Worm (Caenorhabditis elegans) whole organism, L1 larva: Measurements from ENCODE around the gene nlp-68.

ENCODE experiments used
- elt-3 ChIP-seq, 6 experiments: fragments of 150-350 bp in 1 of 6; sonication (generic microtip); optimal IDR thresholded peaks; 2 replicates each; lab custom pipeline; 2017 to 2018; ENCODE audit warnings: missing biosample characterization in 6 of 6, missing genetic modification characterization in 6 of 6, inconsistent platforms in 1 of 6
- nhr-237 ChIP-seq: fragments of 150-350 bp; optimal IDR thresholded peaks from 2 replicates; lab custom pipeline; 2014; ENCODE audit warnings: missing biosample characterization, missing genetic modification characterization
- rnt-1 ChIP-seq: sonication (generic microtip); optimal IDR thresholded peaks from 2 replicates; lab custom pipeline; 2016; ENCODE audit warnings: mild to moderate bottlenecking, missing genetic modification characterization, moderate library complexity, missing compliant biosample characterization
- skn-1 ChIP-seq: fragments of 150-350 bp; optimal IDR thresholded peaks from 2 replicates; lab custom pipeline; 2014; ENCODE audit warnings: missing biosample characterization, missing genetic modification characterization
- swsn-7 ChIP-seq: sonication (generic microtip); optimal IDR thresholded peaks from 2 replicates; lab custom pipeline; 2016; ENCODE audit warnings: missing genetic modification characterization, missing compliant biosample characterization
- ztf-11 ChIP-seq, 2 experiments: sonication (generic microtip); optimal IDR thresholded peaks; 2 replicates each; lab custom pipeline; 2016 to 2017; ENCODE audit warnings: missing genetic modification characterization in 2 of 2, missing biosample characterization in 1 of 2, missing compliant biosample characterization in 1 of 2

ce11 chrIII:10505943-10506698 is 32.8 kb downstream of the nlp-68 start:
- TF ChIP-seq ztf-11 (tag; optimal IDR thresholded peaks at IDR 0.05; lab: Kevin White, UChicago), result no peak
- no peak for TF ChIP-seq nhr-237 (tag; lab: Kevin White, UChicago)
- no peak for TF ChIP-seq skn-1 (tag; lab: Kevin White, UChicago)
- no peak for TF ChIP-seq rnt-1 (tag; lab: Kevin White, UChicago)
- TF ChIP-seq elt-3 (tag; optimal IDR thresholded peaks at IDR 0.05; lab: Kevin White, UChicago), result no peak
- TF ChIP-seq swsn-7 (tag; lab: Kevin White, UChicago), result no peak
